Fruit fly (Drosophila melanogaster) Kc167 (cell line): ENCODE data around the gene Kaz-m1.

ENCODE experiments used
- Myc ChIP-seq: fragments of >200 bp; optimal IDR thresholded peaks from 2 replicates; lab custom pipeline; 2017; ENCODE audit warnings: missing external identifiers
- Sin3A ChIP-seq: fragments of >200 bp; optimal IDR thresholded peaks from 2 replicates; lab custom pipeline; 2018; ENCODE audit warnings: missing external identifiers
- h ChIP-seq: fragments of >200 bp; optimal IDR thresholded peaks from 3 replicates; lab custom pipeline; 2018; ENCODE audit warnings: missing external identifiers
- insv ChIP-seq: fragments of >200 bp; optimal IDR thresholded peaks from 3 replicates; lab custom pipeline; 2018; ENCODE audit warnings: missing external identifiers
- psq ChIP-seq: fragments of >200 bp; optimal IDR thresholded peaks from 2 replicates; lab custom pipeline; 2017; ENCODE audit warnings: missing external identifiers
- ttk ChIP-seq: sonication (Bioruptor generic); optimal IDR thresholded peaks from 2 replicates; lab custom pipeline; 2017; ENCODE audit warnings: missing external identifiers

DNA sequence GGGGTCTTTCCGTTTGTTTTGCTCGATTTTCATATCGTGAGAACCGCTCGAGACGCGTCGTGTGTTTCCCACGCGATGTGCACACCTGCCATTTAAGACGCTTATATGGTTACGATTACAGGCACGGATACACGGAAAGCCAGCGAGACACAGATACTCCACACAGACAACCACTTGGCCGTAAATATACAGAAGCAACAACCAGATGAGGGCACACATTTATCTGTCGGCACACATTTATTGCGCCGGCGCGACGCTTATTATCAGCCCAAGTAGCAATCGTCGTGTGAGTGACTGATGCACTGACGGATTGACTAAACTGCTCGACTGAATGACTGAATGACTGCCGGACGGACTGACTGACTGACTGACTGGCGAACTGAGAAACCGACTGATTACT, 16.0 kb downstream of the Kaz-m1 start:
- TF ChIP-seq h (lab: Kevin White, UChicago): no peak
- no peak for TF ChIP-seq psq (lab: Kevin White, UChicago)
- no peak for TF ChIP-seq ttk (lab: Kevin White, UChicago)
- no peak for TF ChIP-seq Myc (lab: Kevin White, UChicago)
- TF ChIP-seq insv: no peak
- TF ChIP-seq Sin3A (lab: Kevin White, UChicago): no peak
